Worm (Caenorhabditis elegans) whole organism, L4 larva: Measurements from ENCODE around the gene Y45G5AM.4.

Experiments used
- D1046.2 ChIP-seq: fragments of 200-800 bp; sonication (Bioruptor generic); IDR thresholded peaks from 2 replicates; pipeline ENCODE4 v1.3.6; 2022; ENCODE audit warnings: missing genetic modification characterization, missing compliant biosample characterization
- F10B5.3 ChIP-seq: sonication (generic microtip); optimal IDR thresholded peaks from 2 replicates; lab custom pipeline; 2016; ENCODE audit warnings: mild to moderate bottlenecking, missing genetic modification characterization, missing compliant biosample characterization
- F37D6.2 ChIP-seq: sonication (generic microtip); optimal IDR thresholded peaks from 2 replicates; lab custom pipeline; 2016; ENCODE audit warnings: mild to moderate bottlenecking, missing genetic modification characterization, missing compliant biosample characterization
- T26A8.4 ChIP-seq: fragments of 200-800 bp; sonication (Bioruptor generic); IDR thresholded peaks from 2 replicates; pipeline ENCODE4 v1.3.6; 2022; ENCODE audit warnings: missing genetic modification characterization, missing compliant biosample characterization
- Y48G9A.11 ChIP-seq: fragments of 200-800 bp; sonication (Bioruptor generic); IDR thresholded peaks from 2 replicates; pipeline ENCODE4 v1.3.6; 2022; ENCODE audit warnings: missing genetic modification reagents, missing genetic modification characterization, missing compliant biosample characterization
- Y5F2A.4 ChIP-seq: fragments of 200-800 bp; sonication (Bioruptor generic); optimal IDR thresholded peaks from 2 replicates; lab custom pipeline; 2018; ENCODE audit warnings: mild to moderate bottlenecking, missing genetic modification characterization, missing compliant biosample characterization
- aha-1 ChIP-seq: fragments of 150-350 bp; peaks from one replicate; lab custom pipeline; 2014; ENCODE audit warnings: missing biosample characterization, missing genetic modification characterization
- ama-1 ChIP-seq: fragments of 150-350 bp; optimal IDR thresholded peaks from 2 replicates; lab custom pipeline; 2014; ENCODE audit warnings: inconsistent platforms, mixed read lengths
- ceh-20 ChIP-seq: fragments of 200-800 bp; sonication (Bioruptor generic); IDR thresholded peaks from 2 replicates; pipeline ENCODE4 v1.3.6; 2022; ENCODE audit warnings: missing genetic modification reagents, missing genetic modification characterization, missing compliant biosample characterization
- ceh-28 ChIP-seq: fragments of 150-350 bp; optimal IDR thresholded peaks from 2 replicates; lab custom pipeline; 2014; ENCODE audit warnings: missing biosample characterization, missing genetic modification reagents, missing genetic modification characterization
- ctbp-1 ChIP-seq: fragments of 200-800 bp; sonication (Bioruptor generic); IDR thresholded peaks from 2 replicates; pipeline ENCODE4 v1.3.6; 2022; ENCODE audit warnings: missing genetic modification reagents, missing genetic modification characterization, missing compliant biosample characterization
- daf-16 ChIP-seq, 3 experiments: sonication (generic microtip); optimal IDR thresholded peaks; 2 replicates each; lab custom pipeline; 2016 to 2017; ENCODE audit warnings: missing genetic modification characterization in 3 of 3, missing genetic modification reagents in 3 of 3, mild to moderate bottlenecking in 2 of 3, missing compliant biosample characterization in 2 of 3, missing biosample characterization in 1 of 3, moderate library complexity in 1 of 3
- dmd-6 ChIP-seq: fragments of 200-800 bp; sonication (Bioruptor generic); IDR thresholded peaks from 2 replicates; pipeline ENCODE4 v1.3.6; 2022; ENCODE audit warnings: missing genetic modification reagents, missing genetic modification characterization, missing compliant biosample characterization
- dpl-1 ChIP-seq: fragments of 150-350 bp; optimal IDR thresholded peaks from 2 replicates; lab custom pipeline; 2014; ENCODE audit warnings: missing biosample characterization, missing genetic modification reagents, missing genetic modification characterization
- duxl-1 ChIP-seq: sonication (generic microtip); optimal IDR thresholded peaks from 2 replicates; lab custom pipeline; 2016; ENCODE audit warnings: mild to moderate bottlenecking, missing genetic modification characterization, moderate library complexity, missing compliant biosample characterization; ENCODE audit not compliant: poor library complexity
- dve-1 ChIP-seq: sonication (generic microtip); optimal IDR thresholded peaks from 2 replicates; lab custom pipeline; 2017; ENCODE audit warnings: antibody characterized with exemption, mild to moderate bottlenecking, missing genetic modification characterization, missing compliant biosample characterization; ENCODE audit not compliant: insufficient read depth
- fkh-10 ChIP-seq: fragments of 150-350 bp; optimal IDR thresholded peaks from 2 replicates; lab custom pipeline; 2014; ENCODE audit warnings: missing biosample characterization, missing genetic modification reagents, missing genetic modification characterization
- hif-1 ChIP-seq, 2 experiments: sonication (generic microtip); optimal IDR thresholded peaks; 2 replicates each; lab custom pipeline; 2016 to 2017; ENCODE audit warnings: missing compliant biosample characterization in 2 of 2, missing genetic modification characterization in 2 of 2, missing genetic modification reagents in 2 of 2, missing genotype in 2 of 2, mild to moderate bottlenecking in 1 of 2
- hlh-11 ChIP-seq: fragments of 200-800 bp; sonication (Bioruptor generic); optimal IDR thresholded peaks from 2 replicates; lab custom pipeline; 2018; ENCODE audit warnings: mild to moderate bottlenecking, missing genetic modification characterization, missing compliant biosample characterization
- hlh-30 ChIP-seq: sonication (generic microtip); optimal IDR thresholded peaks from 2 replicates; lab custom pipeline; 2017; ENCODE audit warnings: antibody characterized with exemption, mild to moderate bottlenecking, missing genetic modification characterization, missing compliant biosample characterization; ENCODE audit not compliant: insufficient read depth
- hmg-1.1 ChIP-seq: fragments of 200-800 bp; sonication (Bioruptor generic); IDR thresholded peaks from 2 replicates; pipeline ENCODE4 v1.3.6; 2022; ENCODE audit warnings: missing genetic modification reagents, missing genetic modification characterization, missing compliant biosample characterization
- lin-1 ChIP-seq: fragments of 200-800 bp; sonication (Bioruptor generic); IDR thresholded peaks from 2 replicates; pipeline ENCODE4 v1.3.6; 2022; ENCODE audit warnings: missing genetic modification reagents, missing genetic modification characterization, missing compliant biosample characterization
- lin-13 ChIP-seq: fragments of 150-350 bp; optimal IDR thresholded peaks from 2 replicates; lab custom pipeline; 2014; ENCODE audit warnings: missing biosample characterization, missing genetic modification reagents, missing genetic modification characterization
- lin-38 ChIP-seq: fragments of 200-800 bp; sonication (Bioruptor generic); IDR thresholded peaks from 2 replicates; pipeline ENCODE4 v1.3.6; 2022; ENCODE audit warnings: missing genetic modification reagents, missing genetic modification characterization, missing compliant biosample characterization
- lir-3 ChIP-seq: sonication (generic microtip); optimal IDR thresholded peaks from 2 replicates; lab custom pipeline; 2016; ENCODE audit warnings: mild to moderate bottlenecking, missing genetic modification characterization, missing compliant biosample characterization
- madf-5 ChIP-seq, 2 experiments: fragments of 200-800 bp; sonication (Bioruptor generic); IDR thresholded peaks; 2 replicates each; pipeline ENCODE4 v1.3.6; 2022; ENCODE audit warnings: missing compliant biosample characterization in 2 of 2, missing genetic modification characterization in 2 of 2
- mdl-1 ChIP-seq, 2 experiments: fragments of 150-350 bp in 1 of 2; sonication (generic microtip) in 1 of 2; optimal IDR thresholded peaks; 2 replicates each; lab custom pipeline; 2014 to 2017; ENCODE audit warnings: missing biosample characterization in 2 of 2, missing genetic modification characterization in 2 of 2
- mep-1 ChIP-seq: fragments of 150-350 bp; sonication (generic microtip); optimal IDR thresholded peaks from 3 replicates; lab custom pipeline; 2014; ENCODE audit warnings: missing biosample characterization, missing genetic modification characterization
- mes-2 ChIP-seq: sonication (generic microtip); optimal IDR thresholded peaks from 2 replicates; lab custom pipeline; 2016; ENCODE audit warnings: missing genotype, mild to moderate bottlenecking, missing genetic modification characterization, missing compliant biosample characterization; ENCODE audit not compliant: poor library complexity, severe bottlenecking
- mxl-2 ChIP-seq: fragments of 200-800 bp; sonication (Bioruptor generic); conservative IDR thresholded peaks from 2 replicates; pipeline ENCODE4 v1.3.6; 2022; ENCODE audit warnings: missing genetic modification reagents, missing genetic modification characterization, missing compliant biosample characterization
- mxl-3 ChIP-seq: fragments of 200-800 bp; sonication (Bioruptor generic); optimal IDR thresholded peaks from 2 replicates; lab custom pipeline; 2018; ENCODE audit warnings: mild to moderate bottlenecking, missing genetic modification characterization, missing compliant biosample characterization
- nhr-102 ChIP-seq: sonication (generic microtip); optimal IDR thresholded peaks from 2 replicates; lab custom pipeline; 2016; ENCODE audit warnings: mild to moderate bottlenecking, missing genetic modification characterization, moderate library complexity, missing compliant biosample characterization
- nhr-11 ChIP-seq: fragments of 150-350 bp; optimal IDR thresholded peaks from 2 replicates; lab custom pipeline; 2014; ENCODE audit warnings: missing biosample characterization, missing genetic modification characterization
- nhr-28 ChIP-seq: fragments of 150-350 bp; optimal IDR thresholded peaks from 2 replicates; lab custom pipeline; 2014; ENCODE audit warnings: missing biosample characterization, missing genetic modification characterization
- nhr-42 ChIP-seq: fragments of 200-800 bp; sonication (Bioruptor generic); IDR thresholded peaks from 2 replicates; pipeline ENCODE4 v1.3.6; 2022; ENCODE audit warnings: missing genetic modification characterization, missing compliant biosample characterization
- nhr-48 ChIP-seq: sonication (generic microtip); optimal IDR thresholded peaks from 2 replicates; lab custom pipeline; 2016; ENCODE audit warnings: mild to moderate bottlenecking, missing genetic modification characterization, missing compliant biosample characterization
- nhr-77 ChIP-seq: fragments of 150-350 bp; optimal IDR thresholded peaks from 2 replicates; lab custom pipeline; 2014; ENCODE audit warnings: missing biosample characterization, missing genetic modification characterization
- pha-4 ChIP-seq, 2 experiments: fragments of 150-350 bp in 1 of 2; fragments of 200-800 bp in 1 of 2; sonication (Bioruptor generic) in 1 of 2; IDR thresholded peaks in 1 of 2; optimal IDR thresholded peaks in 1 of 2; 2 replicates each; pipeline versions ENCODE4 v1.3.6 to Lab custom; 2014 to 2022; ENCODE audit warnings: missing genetic modification characterization in 2 of 2, missing genetic modification reagents in 2 of 2, missing biosample characterization in 1 of 2, missing compliant biosample characterization in 1 of 2
- php-3 ChIP-seq: fragments of 200-800 bp; sonication (Bioruptor generic); IDR thresholded peaks from 2 replicates; pipeline ENCODE4 v1.3.6; 2022; ENCODE audit warnings: missing genetic modification reagents, missing genetic modification characterization, missing compliant biosample characterization
- pqm-1 ChIP-seq: sonication (generic microtip); optimal IDR thresholded peaks from 2 replicates; lab custom pipeline; 2017; ENCODE audit warnings: missing biosample characterization, missing genetic modification characterization
- rbr-2 ChIP-seq: sonication (generic microtip); optimal IDR thresholded peaks from 2 replicates; lab custom pipeline; 2016; ENCODE audit warnings: missing genotype, missing genetic modification characterization, missing compliant biosample characterization
- saeg-2 ChIP-seq: fragments of 200-800 bp; sonication (Bioruptor generic); IDR thresholded peaks from 2 replicates; pipeline ENCODE4 v1.3.6; 2022; ENCODE audit warnings: missing genetic modification reagents, missing genetic modification characterization, missing compliant biosample characterization
- tra-1 ChIP-seq: fragments of 200-800 bp; sonication (Bioruptor generic); IDR thresholded peaks from 2 replicates; pipeline ENCODE4 v1.3.6; 2022; ENCODE audit warnings: missing genetic modification reagents, missing genetic modification characterization, missing compliant biosample characterization
- unc-62 ChIP-seq, 3 experiments: fragments of 150-350 bp in 1 of 3; sonication (generic microtip); optimal IDR thresholded peaks in 2 of 3; peaks in 1 of 3; 1 replicate in 1 of 3; 2 replicates in 2 of 3; lab custom pipeline; 2014 to 2017; ENCODE audit warnings: missing biosample characterization in 3 of 3, missing genetic modification characterization in 3 of 3, missing genetic modification reagents in 3 of 3, missing genotype in 1 of 3
- vab-7 ChIP-seq: fragments of 200-800 bp; sonication (Bioruptor generic); IDR thresholded peaks from 2 replicates; pipeline ENCODE4 v1.3.6; 2022; ENCODE audit warnings: missing genetic modification reagents, missing genetic modification characterization, missing compliant biosample characterization
- zfp-2 ChIP-seq: sonication (generic microtip); optimal IDR thresholded peaks from 2 replicates; lab custom pipeline; 2016; ENCODE audit warnings: mild to moderate bottlenecking, missing genetic modification characterization, missing compliant biosample characterization
- zip-2 ChIP-seq: fragments of 150-350 bp; optimal IDR thresholded peaks from 2 replicates; lab custom pipeline; 2014; ENCODE audit warnings: missing biosample characterization, missing genetic modification characterization
- ztf-11 ChIP-seq: fragments of 150-350 bp; optimal IDR thresholded peaks from 2 replicates; lab custom pipeline; 2014; ENCODE audit warnings: missing biosample characterization, missing genetic modification characterization

The Y45G5AM.4 gene

DNA sequence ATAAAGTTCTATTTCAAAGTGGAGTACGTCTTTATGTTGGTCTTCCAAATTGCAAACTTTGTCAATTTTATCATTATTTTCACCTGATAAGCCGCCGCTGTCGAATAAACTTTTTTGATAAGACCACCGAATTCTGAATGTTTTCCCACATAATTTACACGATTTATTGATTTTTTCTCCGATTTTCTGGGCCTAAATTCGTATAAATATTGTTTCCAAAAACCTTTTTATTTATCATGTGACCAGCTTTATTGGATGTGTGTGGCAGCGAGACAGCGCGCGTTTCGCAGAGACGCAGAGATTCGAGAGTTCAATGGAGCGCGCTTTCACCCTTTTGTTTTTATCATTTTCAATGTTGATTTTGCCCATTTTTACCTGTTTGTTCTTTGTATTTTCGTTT lies 20.0 kb upstream of the Y45G5AM.4 start:
- no peak for TF ChIP-seq Y48G9A.11 (GFP tag; lab: Robert Waterston, UW)
- TF ChIP-seq daf-16 (GFP tag; optimal IDR thresholded peaks at IDR 0.05; lab: Kevin White, UChicago) = peak in 1 of 2 experiments; percentile 31
- TF ChIP-seq daf-16 (tag; optimal IDR thresholded peaks at IDR 0.05; lab: Kevin White, UChicago) = peak; percentile 66
- peak; percentile 27; the same call in 1 of the 2 replicates for TF ChIP-seq pha-4 (GFP tag; IDR thresholded peaks at IDR 0.05; lab: Robert Waterston, UW)
- TF ChIP-seq pha-4 (tag; optimal IDR thresholded peaks at IDR 0.05; lab: Kevin White, UChicago) = peak; percentile 29
- peak; percentile 88 for TF ChIP-seq aha-1 (tag; lab: Kevin White, UChicago)
- TF ChIP-seq rbr-2 = peak; percentile 75
- peak; percentile 94 for TF ChIP-seq lin-38 (GFP tag; lab: Robert Waterston, UW)
- TF ChIP-seq hlh-30 = peak; percentile 99
- TF ChIP-seq dmd-6 = peak; percentile 58
- peak; percentile 90 for TF ChIP-seq hlh-11
- TF ChIP-seq zfp-2 (tag; lab: Kevin White, UChicago) = no peak
- no peak for TF ChIP-seq saeg-2 (GFP tag; lab: Robert Waterston, UW)
- no peak for TF ChIP-seq F10B5.3
- peak; percentile 68 for TF ChIP-seq dpl-1 (GFP tag; lab: Kevin White, UChicago)
- TF ChIP-seq nhr-48 (tag; lab: Kevin White, UChicago) = peak; percentile 36
- peak; percentile 23 for TF ChIP-seq nhr-102 (tag; lab: Kevin White, UChicago)
- TF ChIP-seq pqm-1 (tag; lab: Kevin White, UChicago) = peak; percentile 81
- no peak for TF ChIP-seq madf-5 (GFP tag; IDR thresholded peaks at IDR 0.05; lab: Robert Waterston, UW)
- TF ChIP-seq dve-1 = peak; percentile 90
- no peak for TF ChIP-seq lir-3 (tag; lab: Kevin White, UChicago)
- TF ChIP-seq lin-13 (GFP tag; lab: Kevin White, UChicago) = peak; percentile 65
- TF ChIP-seq duxl-1 (tag; lab: Kevin White, UChicago) = peak; percentile 65
- no peak for TF ChIP-seq ztf-11 (tag; lab: Kevin White, UChicago)
- peak; percentile 69 for TF ChIP-seq hmg-1.1 (GFP tag; lab: Robert Waterston, UW)
- peak; percentile 59 for TF ChIP-seq nhr-77 (tag; lab: Kevin White, UChicago)
- peak; percentile 18 for TF ChIP-seq fkh-10
- TF ChIP-seq D1046.2 (GFP tag; lab: Robert Waterston, UW) = no peak
- 0 out of 2 replicates have a peak, but pooled peaks have one; percentile 44 for TF ChIP-seq tra-1 (GFP tag; lab: Robert Waterston, UW)
- peak; percentile 52 for TF ChIP-seq mes-2
- TF ChIP-seq ceh-20 (GFP tag; lab: Robert Waterston, UW) = 0 out of 2 replicates have a peak, but pooled peaks have one; percentile 43
- TF ChIP-seq zip-2 (tag; lab: Kevin White, UChicago) = peak; percentile 21
- peak; percentile 44 for TF ChIP-seq mxl-3 (GFP tag; lab: Kevin White, UChicago)
- peak; percentile 63; the same call in 1 of the 2 replicates for TF ChIP-seq php-3
- peak; percentile 46 for TF ChIP-seq nhr-28
- peak; percentile 30; the same call in 1 of the 2 replicates for TF ChIP-seq T26A8.4 (GFP tag; lab: Robert Waterston, UW)
- TF ChIP-seq mep-1 (tag; lab: Kevin White, UChicago) = peak; percentile 82
- TF ChIP-seq ama-1 (lab: Kevin White, UChicago) = no peak
- peak; percentile 64 for TF ChIP-seq nhr-11
- no peak for TF ChIP-seq unc-62 (GFP tag; optimal IDR thresholded peaks at IDR 0.05 in 1 of 2; lab: Kevin White, UChicago)
- no peak for TF ChIP-seq unc-62 (tag; optimal IDR thresholded peaks at IDR 0.05; lab: Kevin White, UChicago)
- no peak for TF ChIP-seq vab-7 (GFP tag; lab: Robert Waterston, UW)
- TF ChIP-seq ctbp-1 (GFP tag; lab: Robert Waterston, UW) = 0 out of 2 replicates have a peak, but pooled peaks have one; percentile 20
- peak in 1 of 2 experiments; percentile 83 for TF ChIP-seq hif-1 (tag; optimal IDR thresholded peaks at IDR 0.05; lab: Kevin White, UChicago)
- no peak for TF ChIP-seq lin-1 (GFP tag; lab: Robert Waterston, UW)
- no peak for TF ChIP-seq Y5F2A.4 (GFP tag; lab: Kevin White, UChicago)
- peak; percentile 18 for TF ChIP-seq ceh-28 (tag; lab: Kevin White, UChicago)
- peak in 1 of 2 experiments; percentile 51 for TF ChIP-seq mdl-1 (tag; optimal IDR thresholded peaks at IDR 0.05; lab: Kevin White, UChicago)
- peak; percentile 17 for TF ChIP-seq F37D6.2 (tag; lab: Kevin White, UChicago)
- TF ChIP-seq mxl-2 (GFP tag; lab: Robert Waterston, UW) = no peak
- peak; percentile 57; the same call in 1 of the 2 replicates for TF ChIP-seq nhr-42 (GFP tag; lab: Robert Waterston, UW)
